Worm (Caenorhabditis elegans): ENCODE measurements around the gene srh-130.

ce11 chrV:5165426-5165825 is 14.4 kb downstream of the srh-130 start, which contains the start of gene srw-140:
- TF ChIP-seq cebp-2 (GFP tag; IDR thresholded peaks at IDR 0.05) (no peak), ceh-100 (GFP tag; IDR thresholded peaks at IDR 0.05) (no peak), F37B4.10 (GFP tag; IDR thresholded peaks at IDR 0.05) (no peak), Y67H2A.10 (GFP tag; conservative IDR thresholded peaks at IDR 0.05) (no peak)

All from whole organism, young adult.